Fruit fly (Drosophila melanogaster) whole organism, prepupa: ENCODE measurements around the gene Thor.

ENCODE experiments used
- CG6854 ChIP-seq: fragments of 200-800 bp; sonication (Bioruptor generic); optimal IDR thresholded peaks from 2 replicates; lab custom pipeline; 2017; ENCODE audit warnings: missing biosample characterization, mild to moderate bottlenecking, missing genetic modification characterization
- Ets96B ChIP-seq: fragments of 200-800 bp; optimal IDR thresholded peaks from 2 replicates; lab custom pipeline; 2019; ENCODE audit warnings: missing biosample characterization, mild to moderate bottlenecking, missing genetic modification characterization, moderate library complexity
- acj6 ChIP-seq: fragments of 200-800 bp; sonication (Bioruptor generic); optimal IDR thresholded peaks from 3 replicates; lab custom pipeline; 2016; ENCODE audit warnings: missing biosample characterization, missing genetic modification characterization
- dsx ChIP-seq: fragments of 200-800 bp; optimal IDR thresholded peaks from 3 replicates; lab custom pipeline; 2019; ENCODE audit warnings: missing biosample characterization, mild to moderate bottlenecking, missing genetic modification characterization, moderate library complexity; ENCODE audit not compliant: poor library complexity, severe bottlenecking
- topi ChIP-seq: fragments of 200-800 bp; sonication (Bioruptor generic); optimal IDR thresholded peaks from 3 replicates; lab custom pipeline; 2016; ENCODE audit warnings: missing biosample characterization, missing genetic modification characterization
- vri ChIP-seq: fragments of 200-800 bp; sonication (Bioruptor generic); optimal IDR thresholded peaks from 3 replicates; lab custom pipeline; 2016; ENCODE audit warnings: missing biosample characterization, mild to moderate bottlenecking, missing genetic modification characterization

DNA sequence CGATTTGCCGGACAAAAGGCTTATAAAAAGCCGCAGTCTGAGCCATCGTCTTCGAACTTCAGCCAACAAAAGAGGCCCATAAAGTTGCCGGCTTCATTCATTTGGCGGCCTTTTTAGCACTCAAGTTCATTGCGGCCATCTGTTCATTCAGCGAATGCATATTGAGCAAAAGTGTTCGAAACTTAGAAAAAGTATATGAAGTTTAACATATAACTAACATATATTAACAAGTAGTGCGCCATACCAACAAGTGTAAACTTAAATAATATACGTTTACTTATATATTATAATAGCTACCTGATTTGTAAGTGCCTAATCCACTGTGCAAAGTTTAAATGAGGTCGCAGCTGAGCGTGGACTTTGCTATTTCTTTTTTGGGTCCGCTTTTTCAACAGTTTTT, 41.9 kb upstream of the Thor start:
- TF ChIP-seq vri (GFP tag; lab: Kevin White, UChicago) = no peak
- no peak for TF ChIP-seq acj6
- no peak for TF ChIP-seq Ets96B (tag; lab: Kevin White, UChicago)
- no peak for TF ChIP-seq dsx (GFP tag; lab: Kevin White, UChicago)
- no peak for TF ChIP-seq topi
- no peak for TF ChIP-seq CG6854
